Fruit fly (Drosophila melanogaster): ENCODE data around the gene Cyt-c-d.

The Cyt-c-d gene

DNA sequence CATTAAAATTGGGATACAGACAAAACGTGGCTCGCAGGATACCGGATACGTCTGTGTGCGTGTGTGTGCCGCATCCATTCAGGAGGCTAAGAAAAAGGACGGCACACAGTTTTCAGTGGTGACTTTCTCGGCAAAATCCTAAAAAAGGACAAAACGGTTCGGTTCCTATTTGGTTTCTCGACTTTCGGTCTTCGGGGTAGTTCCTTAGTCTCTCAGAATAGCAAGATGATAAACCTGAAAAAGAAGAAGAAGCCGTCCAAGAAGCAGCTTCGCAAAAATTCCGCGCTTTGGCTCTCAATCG lies 30.1 kb upstream of the Cyt-c-d start:
- TF ChIP-seq Ets98B (GFP tag; IDR thresholded peaks at IDR 0.05) (no peak), CG15710 (tag; optimal IDR thresholded peaks at IDR 0.05) (no peak), EcR (GFP tag; optimal IDR thresholded peaks at IDR 0.05) (no peak), Snoo (tag; optimal IDR thresholded peaks at IDR 0.05) (no peak), CG8301 (tag; optimal IDR thresholded peaks at IDR 0.05) (no peak), fd96Ca (GFP tag; IDR thresholded peaks at IDR 0.05) (no peak), CG13204 (GFP tag; optimal IDR thresholded peaks at IDR 0.05) (no peak), CG32121 (GFP tag; IDR thresholded peaks at IDR 0.05) (no peak), gl (tag; optimal IDR thresholded peaks at IDR 0.05) (no peak), CG12605 (GFP tag; IDR thresholded peaks at IDR 0.05) (no peak), CG4496 (GFP tag; IDR thresholded peaks at IDR 0.05) (no peak), CG10348 (GFP tag; IDR thresholded peaks at IDR 0.05) (no peak), CG14655 (GFP tag; optimal IDR thresholded peaks at IDR 0.05) (no peak), rn (GFP tag; IDR thresholded peaks at IDR 0.05) (no peak), Pif1B (GFP tag; optimal IDR thresholded peaks at IDR 0.05) (no peak), CG17806 (tag; optimal IDR thresholded peaks at IDR 0.05) (no peak), D1 (tag; optimal IDR thresholded peaks at IDR 0.05) (no peak)

dm6 chr2L:16686412-16687043 lies 29.2 kb upstream of the Cyt-c-d start:
- TF ChIP-seq Pif1B (GFP tag; optimal IDR thresholded peaks at IDR 0.05): peak; percentile 57
- TF ChIP-seq rn (GFP tag; IDR thresholded peaks at IDR 0.05): peak; percentile 59; the same call in 1 of the 2 replicates
- TF ChIP-seq Snoo (tag; optimal IDR thresholded peaks at IDR 0.05): peak; percentile 60
- peak; percentile 85 for TF ChIP-seq CG4496 (GFP tag; IDR thresholded peaks at IDR 0.05)
- peak; percentile 71 for TF ChIP-seq EcR (GFP tag; optimal IDR thresholded peaks at IDR 0.05)
- peak; percentile 70 for TF ChIP-seq Ets98B (GFP tag; IDR thresholded peaks at IDR 0.05)
- peak; percentile 64 for TF ChIP-seq Pif1A (GFP tag; optimal IDR thresholded peaks at IDR 0.05)
- TF ChIP-seq CG17806 (tag; optimal IDR thresholded peaks at IDR 0.05): peak; percentile 55
- no peak for TF ChIP-seq CG10348 (GFP tag; IDR thresholded peaks at IDR 0.05)
- peak; percentile 52 for TF ChIP-seq CG8301 (tag; optimal IDR thresholded peaks at IDR 0.05)
- peak; percentile 68 for TF ChIP-seq CG34367 (tag; optimal IDR thresholded peaks at IDR 0.05)
- peak; percentile 79 for TF ChIP-seq gl (tag; optimal IDR thresholded peaks at IDR 0.05)
- TF ChIP-seq CG12605 (GFP tag; IDR thresholded peaks at IDR 0.05): peak; percentile 87
- peak; percentile 58 for TF ChIP-seq CG15710 (tag; optimal IDR thresholded peaks at IDR 0.05)
- peak; percentile 35; the same call in 1 of the 2 replicates for TF ChIP-seq CG32121 (GFP tag; IDR thresholded peaks at IDR 0.05)
- peak; percentile 80 for TF ChIP-seq CG13204 (GFP tag; optimal IDR thresholded peaks at IDR 0.05)
- peak; percentile 32 for TF ChIP-seq CG9948 (tag; optimal IDR thresholded peaks at IDR 0.05)
- TF ChIP-seq CG8159 (tag; optimal IDR thresholded peaks at IDR 0.05): peak; percentile 65
- TF ChIP-seq CG14655 (GFP tag; optimal IDR thresholded peaks at IDR 0.05): peak; percentile 63
- peak; percentile 56; the same call in 2 of the 3 replicates for TF ChIP-seq fd96Ca (GFP tag; IDR thresholded peaks at IDR 0.05)
- TF ChIP-seq D1 (tag; optimal IDR thresholded peaks at IDR 0.05): peak; percentile 69

- TF ChIP-seq EcR (GFP tag; optimal IDR thresholded peaks at IDR 0.05): peak; percentile 25
- TF ChIP-seq Pif1A (GFP tag; optimal IDR thresholded peaks at IDR 0.05): peak; percentile 78
- TF ChIP-seq CG34367 (tag; optimal IDR thresholded peaks at IDR 0.05): peak; percentile 77
- 0 out of 2 replicates have a peak, but pooled peaks have one; percentile 8 for TF ChIP-seq Ets98B (GFP tag; IDR thresholded peaks at IDR 0.05)
- peak; percentile 46; the same call in 1 of the 2 replicates for TF ChIP-seq CG32121 (GFP tag; IDR thresholded peaks at IDR 0.05)
- no peak for TF ChIP-seq rn (GFP tag; IDR thresholded peaks at IDR 0.05)
- TF ChIP-seq CG12605 (GFP tag; IDR thresholded peaks at IDR 0.05): peak; percentile 61; the same call in 1 of the 2 replicates
- peak; percentile 67 for TF ChIP-seq CG17806 (tag; optimal IDR thresholded peaks at IDR 0.05)
- no peak for TF ChIP-seq fd96Ca (GFP tag; IDR thresholded peaks at IDR 0.05)
- TF ChIP-seq gl (tag; optimal IDR thresholded peaks at IDR 0.05): no peak
- TF ChIP-seq CG4496 (GFP tag; IDR thresholded peaks at IDR 0.05): 0 out of 3 replicates have a peak, but pooled peaks have one; percentile 35
- peak; percentile 42 for TF ChIP-seq D1 (tag; optimal IDR thresholded peaks at IDR 0.05)
- TF ChIP-seq CG15710 (tag; optimal IDR thresholded peaks at IDR 0.05): peak; percentile 77
- peak; percentile 77 for TF ChIP-seq CG9948 (tag; optimal IDR thresholded peaks at IDR 0.05)
- TF ChIP-seq CG14655 (GFP tag; optimal IDR thresholded peaks at IDR 0.05): peak; percentile 77
- TF ChIP-seq CG13204 (GFP tag; optimal IDR thresholded peaks at IDR 0.05): peak; percentile 63
- TF ChIP-seq Snoo (tag; optimal IDR thresholded peaks at IDR 0.05): no peak
- TF ChIP-seq Pif1B (GFP tag; optimal IDR thresholded peaks at IDR 0.05): peak; percentile 46
- no peak for TF ChIP-seq CG10348 (GFP tag; IDR thresholded peaks at IDR 0.05)
- TF ChIP-seq CG8159 (tag; optimal IDR thresholded peaks at IDR 0.05): peak; percentile 76
- peak; percentile 62 for TF ChIP-seq CG8301 (tag; optimal IDR thresholded peaks at IDR 0.05)
Observed at dm6 chr2L:16687863-16688262, 27.8 kb upstream of the Cyt-c-d start.

- peak; percentile 22 for TF ChIP-seq CG8301 (tag; optimal IDR thresholded peaks at IDR 0.05)
- no peak for TF ChIP-seq D1 (tag; optimal IDR thresholded peaks at IDR 0.05)
- no peak for TF ChIP-seq CG17806 (tag; optimal IDR thresholded peaks at IDR 0.05)
- no peak for TF ChIP-seq CG10348 (GFP tag; IDR thresholded peaks at IDR 0.05)
- TF ChIP-seq CG8159 (tag; optimal IDR thresholded peaks at IDR 0.05): peak; percentile 20
- TF ChIP-seq Pif1B (GFP tag; optimal IDR thresholded peaks at IDR 0.05): peak; percentile 8
- TF ChIP-seq CG13204 (GFP tag; optimal IDR thresholded peaks at IDR 0.05): no peak
- no peak for TF ChIP-seq rn (GFP tag; IDR thresholded peaks at IDR 0.05)
- TF ChIP-seq EcR (GFP tag; optimal IDR thresholded peaks at IDR 0.05): no peak
- 0 out of 3 replicates have a peak, but pooled peaks have one; percentile 59 for TF ChIP-seq fd96Ca (GFP tag; IDR thresholded peaks at IDR 0.05)
- peak; percentile 44 for TF ChIP-seq CG14655 (GFP tag; optimal IDR thresholded peaks at IDR 0.05)
- TF ChIP-seq CG34367 (tag; optimal IDR thresholded peaks at IDR 0.05): peak; percentile 38
- peak; percentile 57 for TF ChIP-seq CG15710 (tag; optimal IDR thresholded peaks at IDR 0.05)
- TF ChIP-seq CG32121 (GFP tag; IDR thresholded peaks at IDR 0.05): no peak
- TF ChIP-seq Snoo (tag; optimal IDR thresholded peaks at IDR 0.05): peak; percentile 34
- no peak; the same call in 1 of the 2 replicates for TF ChIP-seq CG12605 (GFP tag; IDR thresholded peaks at IDR 0.05)
- TF ChIP-seq Pif1A (GFP tag; optimal IDR thresholded peaks at IDR 0.05): peak; percentile 61
- TF ChIP-seq CG9948 (tag; optimal IDR thresholded peaks at IDR 0.05): peak; percentile 55
- no peak for TF ChIP-seq CG4496 (GFP tag; IDR thresholded peaks at IDR 0.05)
- no peak for TF ChIP-seq Ets98B (GFP tag; IDR thresholded peaks at IDR 0.05)
- no peak for TF ChIP-seq gl (tag; optimal IDR thresholded peaks at IDR 0.05)
Observed at dm6 chr2L:16689800-16690618, 25.7 kb upstream of the Cyt-c-d start.

All from whole organism, pupa.